Worm (Caenorhabditis elegans): ENCODE data around the gene C10B5.3.

C10B5.3 gene

ce11 chrV:8594105-8594964 lies 6.4 kb upstream of the C10B5.3 start, which contains the start of gene tag-196:
tag-196 (plus strand) TSS chrV:8594914.
- TF ChIP-seq hlh-30 (tag; optimal IDR thresholded peaks at IDR 0.05; ENCODE audit: insufficient read depth) (peak; percentile 92), dve-1 (tag; optimal IDR thresholded peaks at IDR 0.05; ENCODE audit: insufficient read depth) (no peak), dmd-9 (GFP tag; IDR thresholded peaks at IDR 0.05) (no peak), Y5F2A.4 (GFP tag; optimal IDR thresholded peaks at IDR 0.05) (no peak), lin-1 (GFP tag; IDR thresholded peaks at IDR 0.05) (no peak), madf-9 (GFP tag; conservative IDR thresholded peaks at IDR 0.05) (no peak), nhr-11 (tag; optimal IDR thresholded peaks at IDR 0.05) (peak; percentile 68), hmg-1.1 (GFP tag; IDR thresholded peaks at IDR 0.05) (0 out of 2 replicates have a peak, but pooled peaks have one; percentile 17), lin-13 (GFP tag; optimal IDR thresholded peaks at IDR 0.05) (no peak), mxl-2 (GFP tag; conservative IDR thresholded peaks at IDR 0.05) (no peak), ceh-62 (tag; optimal IDR thresholded peaks at IDR 0.05) (no peak), D1046.2 (GFP tag; IDR thresholded peaks at IDR 0.05) (no peak), aha-1 (tag) (peak; percentile 89), tra-1 (GFP tag; IDR thresholded peaks at IDR 0.05) (no peak), pha-4 (GFP tag; IDR thresholded peaks at IDR 0.05) (no peak), pha-4 (tag; optimal IDR thresholded peaks at IDR 0.05) (no peak), hlh-11 (tag; optimal IDR thresholded peaks at IDR 0.05) (peak; percentile 70), daf-16 (GFP tag; optimal IDR thresholded peaks at IDR 0.05) (peak in 1 of 2 experiments; percentile 44), daf-16 (tag; optimal IDR thresholded peaks at IDR 0.05) (no peak), unc-62 (GFP tag; optimal IDR thresholded peaks at IDR 0.05 in 1 of 2) (peak in 1 of 2 experiments; percentile 77), unc-62 (tag; optimal IDR thresholded peaks at IDR 0.05) (no peak), nhr-28 (tag; optimal IDR thresholded peaks at IDR 0.05) (peak; percentile 12), Y105C5A.15 (GFP tag; IDR thresholded peaks at IDR 0.05) (no peak), duxl-1 (tag; optimal IDR thresholded peaks at IDR 0.05; ENCODE audit: poor library complexity) (no peak), lin-38 (GFP tag; IDR thresholded peaks at IDR 0.05) (no peak), sdz-12 (GFP tag; optimal IDR thresholded peaks at IDR 0.05) (no peak), fos-1 (tag; optimal IDR thresholded peaks at IDR 0.05) (no peak), php-3 (GFP tag; IDR thresholded peaks at IDR 0.05) (no peak), lsy-2 (tag; optimal IDR thresholded peaks at IDR 0.05) (peak in 1 of 2 experiments; percentile 14), snpc-4 (tag; optimal IDR thresholded peaks at IDR 0.05) (no peak)

ce11 chrV:8592691-8593307 lies 4.8 kb upstream of the C10B5.3 start:
- TF ChIP-seq fkh-10 (GFP tag; optimal IDR thresholded peaks at IDR 0.05) = peak; percentile 57
- TF ChIP-seq madf-9 (GFP tag; conservative IDR thresholded peaks at IDR 0.05) = no peak

ce11 chrV:8586920-8587319 lies 1.1 kb downstream of the C10B5.3 start:
- TF ChIP-seq dpl-1 (GFP tag; optimal IDR thresholded peaks at IDR 0.05) (no peak), F26F4.8 (GFP tag; conservative IDR thresholded peaks at IDR 0.05) (no peak), nhr-28 (tag; optimal IDR thresholded peaks at IDR 0.05) (peak; percentile 46), nhr-25 (tag; optimal IDR thresholded peaks at IDR 0.05; ENCODE audit: borderline replicate concordance, insufficient read depth) (no peak), lin-1 (GFP tag; IDR thresholded peaks at IDR 0.05) (no peak), fkh-10 (GFP tag; optimal IDR thresholded peaks at IDR 0.05) (no peak), php-3 (GFP tag; IDR thresholded peaks at IDR 0.05) (no peak), hlh-11 (tag; optimal IDR thresholded peaks at IDR 0.05) (no peak), lim-7 (GFP tag; IDR thresholded peaks at IDR 0.05) (no peak), snpc-4 (tag; optimal IDR thresholded peaks at IDR 0.05) (no peak), lin-38 (GFP tag; IDR thresholded peaks at IDR 0.05) (no peak), hlh-30 (tag; optimal IDR thresholded peaks at IDR 0.05; ENCODE audit: insufficient read depth) (no peak), unc-62 (GFP tag; optimal IDR thresholded peaks at IDR 0.05 in 1 of 2) (no peak), unc-62 (tag; optimal IDR thresholded peaks at IDR 0.05) (no peak), lir-3 (tag; optimal IDR thresholded peaks at IDR 0.05) (no peak), dve-1 (tag; optimal IDR thresholded peaks at IDR 0.05; ENCODE audit: insufficient read depth) (peak; percentile 71), zip-2 (tag; optimal IDR thresholded peaks at IDR 0.05) (no peak), fos-1 (tag; optimal IDR thresholded peaks at IDR 0.05) (no peak), T26A8.4 (GFP tag; IDR thresholded peaks at IDR 0.05) (no peak), F49E8.2 (tag; optimal IDR thresholded peaks at IDR 0.05; ENCODE audit: borderline replicate concordance) (no peak), gei-8 (GFP tag; optimal IDR thresholded peaks at IDR 0.05) (no peak), hif-1 (tag; optimal IDR thresholded peaks at IDR 0.05) (no peak), T20F7.1 (GFP tag; optimal IDR thresholded peaks at IDR 0.05) (peak; percentile 24), ceh-28 (tag; optimal IDR thresholded peaks at IDR 0.05) (no peak), lin-13 (GFP tag; optimal IDR thresholded peaks at IDR 0.05) (no peak), lsy-2 (tag; optimal IDR thresholded peaks at IDR 0.05) (no peak), spr-3 (GFP tag; optimal IDR thresholded peaks at IDR 0.05) (no peak)

Data from whole organism, L4 larva.